Worm (Caenorhabditis elegans) whole organism, L4 larva: Measurements from ENCODE around the gene hlh-6.
A peak's percentile ranks its signal among the peaks of the same experiment; 100 is the strongest.

Source experiments
- D1046.2 ChIP-seq: fragments of 200-800 bp; sonication (Bioruptor generic); IDR thresholded peaks from 2 replicates; pipeline ENCODE4 v1.3.6; 2022; ENCODE audit warnings: missing genetic modification characterization, missing compliant biosample characterization
- F37D6.2 ChIP-seq: sonication (generic microtip); optimal IDR thresholded peaks from 2 replicates; lab custom pipeline; 2016; ENCODE audit warnings: mild to moderate bottlenecking, missing genetic modification characterization, missing compliant biosample characterization
- Y48G9A.11 ChIP-seq: fragments of 200-800 bp; sonication (Bioruptor generic); IDR thresholded peaks from 2 replicates; pipeline ENCODE4 v1.3.6; 2022; ENCODE audit warnings: missing genetic modification reagents, missing genetic modification characterization, missing compliant biosample characterization
- Y75B8A.6 ChIP-seq: fragments of 200-800 bp; sonication (Bioruptor generic); IDR thresholded peaks from 2 replicates; pipeline ENCODE4 v1.3.6; 2022; ENCODE audit warnings: missing genetic modification reagents, missing genetic modification characterization, missing compliant biosample characterization
- attf-4 ChIP-seq: sonication (generic microtip); optimal IDR thresholded peaks from 3 replicates; lab custom pipeline; 2017; ENCODE audit warnings: missing biosample characterization, missing genetic modification characterization
- ceh-44 ChIP-seq: fragments of 200-800 bp; sonication (Bioruptor generic); IDR thresholded peaks from 2 replicates; pipeline ENCODE4 v1.3.6; 2022; ENCODE audit warnings: missing genetic modification reagents, missing genetic modification characterization, missing compliant biosample characterization
- cey-2 ChIP-seq: sonication (generic microtip); optimal IDR thresholded peaks from 3 replicates; lab custom pipeline; 2017; ENCODE audit warnings: missing genetic modification characterization, mild to moderate bottlenecking, missing compliant biosample characterization, antibody characterized with exemption, borderline replicate concordance; ENCODE audit not compliant: insufficient read depth
- ctbp-1 ChIP-seq: fragments of 200-800 bp; sonication (Bioruptor generic); IDR thresholded peaks from 2 replicates; pipeline ENCODE4 v1.3.6; 2022; ENCODE audit warnings: missing genetic modification reagents, missing genetic modification characterization, missing compliant biosample characterization
- daf-8 ChIP-seq: fragments of 200-800 bp; sonication (Bioruptor generic); IDR thresholded peaks from 2 replicates; pipeline ENCODE4 v1.3.6; 2022; ENCODE audit warnings: missing genetic modification characterization, missing compliant biosample characterization
- duxl-1 ChIP-seq: sonication (generic microtip); optimal IDR thresholded peaks from 2 replicates; lab custom pipeline; 2016; ENCODE audit warnings: mild to moderate bottlenecking, missing genetic modification characterization, moderate library complexity, missing compliant biosample characterization; ENCODE audit not compliant: poor library complexity
- dve-1 ChIP-seq: sonication (generic microtip); optimal IDR thresholded peaks from 2 replicates; lab custom pipeline; 2017; ENCODE audit warnings: antibody characterized with exemption, mild to moderate bottlenecking, missing genetic modification characterization, missing compliant biosample characterization; ENCODE audit not compliant: insufficient read depth
- fkh-10 ChIP-seq: fragments of 150-350 bp; optimal IDR thresholded peaks from 2 replicates; lab custom pipeline; 2014; ENCODE audit warnings: missing biosample characterization, missing genetic modification reagents, missing genetic modification characterization
- fos-1 ChIP-seq: fragments of 150-350 bp; optimal IDR thresholded peaks from 2 replicates; lab custom pipeline; 2014; ENCODE audit warnings: missing biosample characterization, missing genetic modification characterization
- hlh-30 ChIP-seq: sonication (generic microtip); optimal IDR thresholded peaks from 2 replicates; lab custom pipeline; 2017; ENCODE audit warnings: antibody characterized with exemption, mild to moderate bottlenecking, missing genetic modification characterization, missing compliant biosample characterization; ENCODE audit not compliant: insufficient read depth
- hmg-1.1 ChIP-seq: fragments of 200-800 bp; sonication (Bioruptor generic); IDR thresholded peaks from 2 replicates; pipeline ENCODE4 v1.3.6; 2022; ENCODE audit warnings: missing genetic modification reagents, missing genetic modification characterization, missing compliant biosample characterization
- lin-15B ChIP-seq: fragments of 150-350 bp; sonication (generic microtip); optimal IDR thresholded peaks from 3 replicates; lab custom pipeline; 2014; ENCODE audit warnings: missing biosample characterization, missing genetic modification characterization
- lir-3 ChIP-seq: sonication (generic microtip); optimal IDR thresholded peaks from 2 replicates; lab custom pipeline; 2016; ENCODE audit warnings: mild to moderate bottlenecking, missing genetic modification characterization, missing compliant biosample characterization
- lsy-2 ChIP-seq, 2 experiments: fragments of 150-350 bp in 1 of 2; sonication (generic microtip) in 1 of 2; optimal IDR thresholded peaks; 2 replicates each; lab custom pipeline; 2014 to 2017; ENCODE audit warnings: missing biosample characterization in 2 of 2, missing genetic modification characterization in 2 of 2
- madf-9 ChIP-seq: fragments of 200-800 bp; sonication (Bioruptor generic); conservative IDR thresholded peaks from 2 replicates; pipeline ENCODE4 v1.3.6; 2022; ENCODE audit warnings: missing genetic modification reagents, missing genetic modification characterization, missing compliant biosample characterization
- mdl-1 ChIP-seq, 2 experiments: fragments of 150-350 bp in 1 of 2; sonication (generic microtip) in 1 of 2; optimal IDR thresholded peaks; 2 replicates each; lab custom pipeline; 2014 to 2017; ENCODE audit warnings: missing biosample characterization in 2 of 2, missing genetic modification characterization in 2 of 2
- mep-1 ChIP-seq: fragments of 150-350 bp; sonication (generic microtip); optimal IDR thresholded peaks from 3 replicates; lab custom pipeline; 2014; ENCODE audit warnings: missing biosample characterization, missing genetic modification characterization
- mxl-2 ChIP-seq: fragments of 200-800 bp; sonication (Bioruptor generic); conservative IDR thresholded peaks from 2 replicates; pipeline ENCODE4 v1.3.6; 2022; ENCODE audit warnings: missing genetic modification reagents, missing genetic modification characterization, missing compliant biosample characterization
- mxl-3 ChIP-seq: fragments of 200-800 bp; sonication (Bioruptor generic); optimal IDR thresholded peaks from 2 replicates; lab custom pipeline; 2018; ENCODE audit warnings: mild to moderate bottlenecking, missing genetic modification characterization, missing compliant biosample characterization
- nhr-10 ChIP-seq: fragments of 150-350 bp; optimal IDR thresholded peaks from 2 replicates; lab custom pipeline; 2014; ENCODE audit warnings: missing biosample characterization, missing genetic modification characterization
- nhr-11 ChIP-seq: fragments of 150-350 bp; optimal IDR thresholded peaks from 2 replicates; lab custom pipeline; 2014; ENCODE audit warnings: missing biosample characterization, missing genetic modification characterization
- nhr-111 ChIP-seq: fragments of 200-800 bp; sonication (Bioruptor generic); optimal IDR thresholded peaks from 2 replicates; lab custom pipeline; 2018; ENCODE audit warnings: mild to moderate bottlenecking, missing genetic modification characterization, missing compliant biosample characterization
- nhr-28 ChIP-seq: fragments of 150-350 bp; optimal IDR thresholded peaks from 2 replicates; lab custom pipeline; 2014; ENCODE audit warnings: missing biosample characterization, missing genetic modification characterization
- nhr-42 ChIP-seq: fragments of 200-800 bp; sonication (Bioruptor generic); IDR thresholded peaks from 2 replicates; pipeline ENCODE4 v1.3.6; 2022; ENCODE audit warnings: missing genetic modification characterization, missing compliant biosample characterization
- nhr-48 ChIP-seq: sonication (generic microtip); optimal IDR thresholded peaks from 2 replicates; lab custom pipeline; 2016; ENCODE audit warnings: mild to moderate bottlenecking, missing genetic modification characterization, missing compliant biosample characterization
- nhr-76 ChIP-seq: fragments of 150-350 bp; optimal IDR thresholded peaks from 2 replicates; lab custom pipeline; 2014; ENCODE audit warnings: missing biosample characterization, missing genetic modification characterization
- nhr-77 ChIP-seq: fragments of 150-350 bp; optimal IDR thresholded peaks from 2 replicates; lab custom pipeline; 2014; ENCODE audit warnings: missing biosample characterization, missing genetic modification characterization
- pha-4 ChIP-seq, 2 experiments: fragments of 150-350 bp in 1 of 2; fragments of 200-800 bp in 1 of 2; sonication (Bioruptor generic) in 1 of 2; IDR thresholded peaks in 1 of 2; optimal IDR thresholded peaks in 1 of 2; 2 replicates each; pipeline versions ENCODE4 v1.3.6 to Lab custom; 2014 to 2022; ENCODE audit warnings: missing genetic modification characterization in 2 of 2, missing genetic modification reagents in 2 of 2, missing biosample characterization in 1 of 2, missing compliant biosample characterization in 1 of 2
- pqm-1 ChIP-seq: sonication (generic microtip); optimal IDR thresholded peaks from 2 replicates; lab custom pipeline; 2017; ENCODE audit warnings: missing biosample characterization, missing genetic modification characterization
- skn-1 ChIP-seq: fragments of 150-350 bp; optimal IDR thresholded peaks from 2 replicates; lab custom pipeline; 2014; ENCODE audit warnings: missing biosample characterization, missing genetic modification characterization
- spr-3 ChIP-seq: fragments of 200-800 bp; sonication (Bioruptor generic); optimal IDR thresholded peaks from 2 replicates; lab custom pipeline; 2018; ENCODE audit warnings: mild to moderate bottlenecking, missing genetic modification characterization, missing compliant biosample characterization
- tag-97 ChIP-seq: fragments of 200-800 bp; sonication (Bioruptor generic); IDR thresholded peaks from 2 replicates; pipeline ENCODE4 v1.3.6; 2022; ENCODE audit warnings: missing genetic modification characterization, missing compliant biosample characterization
- tra-1 ChIP-seq: fragments of 200-800 bp; sonication (Bioruptor generic); IDR thresholded peaks from 2 replicates; pipeline ENCODE4 v1.3.6; 2022; ENCODE audit warnings: missing genetic modification reagents, missing genetic modification characterization, missing compliant biosample characterization
- unc-39 ChIP-seq: sonication (generic microtip); optimal IDR thresholded peaks from 2 replicates; lab custom pipeline; 2017; ENCODE audit warnings: missing biosample characterization, missing genetic modification characterization
- unc-62 ChIP-seq, 3 experiments: fragments of 150-350 bp in 1 of 3; sonication (generic microtip); optimal IDR thresholded peaks in 2 of 3; peaks in 1 of 3; 1 replicate in 1 of 3; 2 replicates in 2 of 3; lab custom pipeline; 2014 to 2017; ENCODE audit warnings: missing biosample characterization in 3 of 3, missing genetic modification characterization in 3 of 3, missing genetic modification reagents in 3 of 3, missing genotype in 1 of 3
- zfp-2 ChIP-seq: sonication (generic microtip); optimal IDR thresholded peaks from 2 replicates; lab custom pipeline; 2016; ENCODE audit warnings: mild to moderate bottlenecking, missing genetic modification characterization, missing compliant biosample characterization
- zfp-3 ChIP-seq: fragments of 200-800 bp; sonication (Bioruptor generic); conservative IDR thresholded peaks from 2 replicates; pipeline ENCODE4 v1.3.6; 2022; ENCODE audit warnings: missing genetic modification reagents, missing genetic modification characterization, missing compliant biosample characterization
- zip-11 ChIP-seq: fragments of 200-800 bp; sonication (Bioruptor generic); IDR thresholded peaks from 2 replicates; pipeline ENCODE4 v1.3.6; 2022; ENCODE audit warnings: missing genetic modification characterization, missing compliant biosample characterization
- ztf-7 ChIP-seq: fragments of 150-350 bp; optimal IDR thresholded peaks from 2 replicates; lab custom pipeline; 2014; ENCODE audit warnings: missing biosample characterization, missing genetic modification characterization

Gene hlh-6

ce11 chrII:9606485-9607036 is 8.1 kb downstream of the hlh-6 start (continued):
- TF ChIP-seq lir-3 (tag; lab: Kevin White, UChicago) = no peak
- TF ChIP-seq nhr-42 = no peak
- no peak for TF ChIP-seq lin-15B (tag; lab: Kevin White, UChicago)
- no peak for TF ChIP-seq lsy-2 (tag; optimal IDR thresholded peaks at IDR 0.05; lab: Kevin White, UChicago)
- TF ChIP-seq ctbp-1 (GFP tag; lab: Robert Waterston, UW) = no peak
- no peak for TF ChIP-seq zfp-3 (GFP tag; lab: Robert Waterston, UW)
- TF ChIP-seq fkh-10 (GFP tag; lab: Kevin White, UChicago) = no peak
- no peak for TF ChIP-seq attf-4 (tag; lab: Kevin White, UChicago)
- no peak for TF ChIP-seq hmg-1.1 (GFP tag; lab: Robert Waterston, UW)
- TF ChIP-seq skn-1 = no peak
- TF ChIP-seq tra-1 (GFP tag; lab: Robert Waterston, UW) = no peak
- TF ChIP-seq mep-1 (tag; lab: Kevin White, UChicago) = no peak
- TF ChIP-seq pha-4 (GFP tag; IDR thresholded peaks at IDR 0.05; lab: Robert Waterston, UW) = no peak
- no peak for TF ChIP-seq pha-4 (tag; optimal IDR thresholded peaks at IDR 0.05; lab: Kevin White, UChicago)
- no peak for TF ChIP-seq Y75B8A.6 (GFP tag; lab: Robert Waterston, UW)
- TF ChIP-seq nhr-76 (tag; lab: Kevin White, UChicago) = no peak
- TF ChIP-seq zfp-2 (tag; lab: Kevin White, UChicago) = no peak
- no peak for TF ChIP-seq tag-97
- TF ChIP-seq dve-1 (tag; lab: Kevin White, UChicago) = peak; percentile 67
- no peak for TF ChIP-seq duxl-1 (tag; lab: Kevin White, UChicago)

DNA sequence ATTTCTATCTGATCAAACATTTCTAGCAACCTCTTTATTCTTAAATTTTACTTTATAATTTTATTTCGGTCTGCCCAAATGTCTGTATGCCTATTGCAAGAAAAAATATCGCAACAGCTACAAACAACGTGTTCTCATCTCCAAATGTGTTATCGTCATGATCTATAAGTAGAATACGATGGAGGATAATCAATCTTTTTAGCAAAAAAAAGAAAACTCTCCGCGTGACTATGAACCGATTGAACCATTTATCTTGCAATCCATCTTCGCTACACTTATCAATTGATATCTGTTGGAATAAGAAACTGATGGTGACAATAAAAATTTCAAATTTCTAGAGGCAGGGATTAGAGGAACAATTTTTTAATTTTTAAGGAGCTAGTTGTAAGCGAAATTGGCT is 8.7 kb downstream of the hlh-6 start:
- TF ChIP-seq nhr-10 (tag; lab: Kevin White, UChicago) = no peak
- no peak for TF ChIP-seq hmg-1.1 (GFP tag; lab: Robert Waterston, UW)
- peak; percentile 45 for TF ChIP-seq hlh-30 (tag; lab: Kevin White, UChicago)
- TF ChIP-seq madf-9 = no peak
- TF ChIP-seq daf-8 (GFP tag; lab: Robert Waterston, UW) = no peak
- TF ChIP-seq D1046.2 = no peak
- no peak for TF ChIP-seq F37D6.2 (tag; lab: Kevin White, UChicago)
- no peak for TF ChIP-seq mxl-2
- peak in 1 of 2 experiments; percentile 8 for TF ChIP-seq unc-62 (GFP tag; optimal IDR thresholded peaks at IDR 0.05 in 1 of 2; lab: Kevin White, UChicago)
- no peak for TF ChIP-seq unc-62 (tag; optimal IDR thresholded peaks at IDR 0.05; lab: Kevin White, UChicago)
- peak; percentile 42 for TF ChIP-seq nhr-11 (tag; lab: Kevin White, UChicago)
- TF ChIP-seq pqm-1 (tag; lab: Kevin White, UChicago) = no peak
- no peak for TF ChIP-seq lir-3 (tag; lab: Kevin White, UChicago)
- no peak for TF ChIP-seq ztf-7
- TF ChIP-seq Y75B8A.6 (GFP tag; lab: Robert Waterston, UW) = no peak
- no peak for TF ChIP-seq zip-11 (GFP tag; lab: Robert Waterston, UW)
- no peak for TF ChIP-seq Y48G9A.11
- no peak for TF ChIP-seq cey-2 (tag; lab: Kevin White, UChicago)
- TF ChIP-seq ctbp-1 (GFP tag; lab: Robert Waterston, UW) = 0 out of 2 replicates have a peak, but pooled peaks have one; percentile 30
- TF ChIP-seq fos-1 = no peak
- no peak for TF ChIP-seq nhr-77 (tag; lab: Kevin White, UChicago)
- peak; percentile 44 for TF ChIP-seq mxl-3 (GFP tag; lab: Kevin White, UChicago)
- TF ChIP-seq nhr-111 (GFP tag; lab: Kevin White, UChicago) = no peak
- no peak for TF ChIP-seq unc-39
- TF ChIP-seq nhr-28 (tag; lab: Kevin White, UChicago) = peak; percentile 61
- TF ChIP-seq spr-3 (GFP tag; lab: Kevin White, UChicago) = no peak
- TF ChIP-seq ceh-44 = no peak
- TF ChIP-seq nhr-48 (tag; lab: Kevin White, UChicago) = no peak
- TF ChIP-seq dve-1 (tag; lab: Kevin White, UChicago) = no peak
- peak in 1 of 2 experiments; percentile 59 for TF ChIP-seq mdl-1 (tag; optimal IDR thresholded peaks at IDR 0.05; lab: Kevin White, UChicago)
- no peak for TF ChIP-seq zfp-2 (tag; lab: Kevin White, UChicago)
